Worm (Caenorhabditis elegans) whole organism, young adult: Measurements from ENCODE around the gene C25D7.9.

Experiments
- B0336.3 ChIP-seq: fragments of 200-800 bp; sonication (Bioruptor generic); IDR thresholded peaks from 2 replicates; pipeline ENCODE4 v1.3.6; 2022; ENCODE audit warnings: missing genetic modification characterization, missing compliant biosample characterization
- D2030.7 ChIP-seq: fragments of 200-800 bp; sonication (Bioruptor generic); IDR thresholded peaks from 2 replicates; pipeline ENCODE4 v1.3.6; 2022; ENCODE audit warnings: missing genetic modification reagents, missing genetic modification characterization, missing compliant biosample characterization
- F23B12.7 ChIP-seq: sonication (generic microtip); optimal IDR thresholded peaks from 2 replicates; lab custom pipeline; 2017; ENCODE audit warnings: missing genetic modification characterization, mild to moderate bottlenecking, missing compliant biosample characterization, antibody characterized with exemption, moderate library complexity; ENCODE audit not compliant: insufficient read depth
- K11D2.4 ChIP-seq: fragments of 200-800 bp; sonication (Bioruptor generic); IDR thresholded peaks from 2 replicates; pipeline ENCODE4 v1.3.6; 2022; ENCODE audit warnings: missing genetic modification reagents, missing genetic modification characterization, missing compliant biosample characterization
- K12H6.12 ChIP-seq: fragments of 200-800 bp; sonication (Bioruptor generic); optimal IDR thresholded peaks from 2 replicates; lab custom pipeline; 2018; ENCODE audit warnings: mild to moderate bottlenecking, missing genetic modification characterization, missing compliant biosample characterization
- ZK185.1 ChIP-seq: sonication (generic microtip); optimal IDR thresholded peaks from 2 replicates; lab custom pipeline; 2016; ENCODE audit warnings: mild to moderate bottlenecking, missing genetic modification characterization, missing compliant biosample characterization; ENCODE audit not compliant: poor library complexity, severe bottlenecking
- akir-1 ChIP-seq: fragments of 200-800 bp; sonication (Bioruptor generic); optimal IDR thresholded peaks from 2 replicates; lab custom pipeline; 2018; ENCODE audit warnings: mild to moderate bottlenecking, missing genetic modification characterization, moderate library complexity, missing compliant biosample characterization
- aptf-2 ChIP-seq: fragments of 200-800 bp; sonication (Bioruptor generic); conservative IDR thresholded peaks from 2 replicates; pipeline ENCODE4 v1.3.6; 2022; ENCODE audit warnings: missing genetic modification reagents, missing genetic modification characterization, missing compliant biosample characterization
- attf-5 ChIP-seq: fragments of 200-800 bp; sonication (Bioruptor generic); optimal IDR thresholded peaks from 2 replicates; lab custom pipeline; 2018; ENCODE audit warnings: mild to moderate bottlenecking, missing genetic modification characterization, missing compliant biosample characterization
- cebp-1 ChIP-seq, 2 experiments: fragments of 200-800 bp in 1 of 2; sonication (Bioruptor generic) in 1 of 2; sonication (generic microtip) in 1 of 2; IDR thresholded peaks in 1 of 2; optimal IDR thresholded peaks in 1 of 2; 2 replicates each; pipeline versions ENCODE4 v1.3.6 to Lab custom; 2017 to 2022; ENCODE audit warnings: missing compliant biosample characterization in 2 of 2, missing genetic modification characterization in 2 of 2, mild to moderate bottlenecking in 1 of 2, missing genetic modification reagents in 1 of 2, moderate library complexity in 1 of 2
- ceh-27 ChIP-seq: fragments of 200-800 bp; sonication (Bioruptor generic); optimal IDR thresholded peaks from 2 replicates; lab custom pipeline; 2018; ENCODE audit warnings: mild to moderate bottlenecking, missing genetic modification characterization, moderate library complexity, missing compliant biosample characterization
- ceh-79 ChIP-seq: sonication (generic microtip); optimal IDR thresholded peaks from 2 replicates; lab custom pipeline; 2017; ENCODE audit warnings: mild to moderate bottlenecking, missing genetic modification characterization, missing compliant biosample characterization
- egl-18 ChIP-seq: fragments of 200-800 bp; sonication (Bioruptor generic); IDR thresholded peaks from 2 replicates; pipeline ENCODE4 v1.3.6; 2022; ENCODE audit warnings: missing genetic modification reagents, missing genetic modification characterization, missing compliant biosample characterization
- egrh-3 ChIP-seq: fragments of 200-800 bp; sonication (Bioruptor generic); IDR thresholded peaks from 2 replicates; pipeline ENCODE4 v1.3.6; 2022; ENCODE audit warnings: missing genetic modification reagents, missing genetic modification characterization, missing compliant biosample characterization
- him-1 ChIP-seq: sonication (generic microtip); optimal IDR thresholded peaks from 2 replicates; lab custom pipeline; 2016; ENCODE audit warnings: missing genotype, missing genetic modification reagents, missing genetic modification characterization, missing compliant biosample characterization
- hmg-1.2 ChIP-seq: fragments of 200-800 bp; sonication (Bioruptor generic); IDR thresholded peaks from 2 replicates; pipeline ENCODE4 v1.3.6; 2022; ENCODE audit warnings: missing genetic modification reagents, missing genetic modification characterization, missing compliant biosample characterization
- let-607 ChIP-seq, 2 experiments: fragments of 200-800 bp in 1 of 2; sonication (Bioruptor generic) in 1 of 2; sonication (generic microtip) in 1 of 2; optimal IDR thresholded peaks; 2 replicates each; lab custom pipeline; 2016 to 2018; ENCODE audit warnings: mild to moderate bottlenecking in 2 of 2, missing compliant biosample characterization in 2 of 2, missing genetic modification characterization in 2 of 2, moderate library complexity in 2 of 2, missing genotype in 1 of 2
- lin-40 ChIP-seq: sonication (generic microtip); optimal IDR thresholded peaks from 2 replicates; lab custom pipeline; 2016; ENCODE audit warnings: missing genetic modification characterization, mild to moderate bottlenecking, missing compliant biosample characterization, missing genotype, missing genetic modification reagents
- lsl-1 ChIP-seq: fragments of 200-800 bp; sonication (Bioruptor generic); optimal IDR thresholded peaks from 2 replicates; lab custom pipeline; 2018; ENCODE audit warnings: mild to moderate bottlenecking, missing genetic modification characterization, moderate library complexity, missing compliant biosample characterization
- madf-10 ChIP-seq: sonication (generic microtip); optimal IDR thresholded peaks from 2 replicates; lab custom pipeline; 2016; ENCODE audit warnings: mild to moderate bottlenecking, missing genetic modification characterization, missing compliant biosample characterization
- mcd-1 ChIP-seq: fragments of 200-800 bp; sonication (Bioruptor generic); IDR thresholded peaks from 2 replicates; pipeline ENCODE4 v1.3.6; 2022; ENCODE audit warnings: missing genetic modification reagents, missing genetic modification characterization, missing compliant biosample characterization
- nfya-2 ChIP-seq: fragments of 200-800 bp; sonication (Bioruptor generic); IDR thresholded peaks from 2 replicates; pipeline ENCODE4 v1.3.6; 2022; ENCODE audit warnings: missing genetic modification reagents, missing genetic modification characterization, missing compliant biosample characterization
- repo-1 ChIP-seq: sonication (generic microtip); optimal IDR thresholded peaks from 2 replicates; lab custom pipeline; 2017; ENCODE audit warnings: mild to moderate bottlenecking, missing genetic modification characterization, missing compliant biosample characterization
- snpc-4 ChIP-seq, 5 experiments: fragments of 150-350 bp in 1 of 5; sonication (generic microtip) in 4 of 5; optimal IDR thresholded peaks; 2 replicates each; lab custom pipeline; 2014 to 2018; ENCODE audit warnings: missing genetic modification characterization in 5 of 5, missing biosample characterization in 3 of 5, antibody characterized with exemption in 2 of 5, mild to moderate bottlenecking in 2 of 5, missing compliant biosample characterization in 2 of 5, missing genotype in 2 of 5, moderate library complexity in 2 of 5, missing genetic modification reagents in 1 of 5
- tbp1 ChIP-seq: fragments of 200-800 bp; sonication (Bioruptor generic); optimal IDR thresholded peaks from 2 replicates; lab custom pipeline; 2018; ENCODE audit warnings: mild to moderate bottlenecking, missing genetic modification characterization, missing compliant biosample characterization
- unc-62 ChIP-seq: fragments of 150-350 bp; optimal IDR thresholded peaks from 2 replicates; lab custom pipeline; 2014; ENCODE audit warnings: missing biosample characterization, missing genetic modification reagents, missing genetic modification characterization
- zfh-2 ChIP-seq: fragments of 200-800 bp; sonication (Bioruptor generic); conservative IDR thresholded peaks from 2 replicates; pipeline ENCODE4 v1.3.6; 2022; ENCODE audit warnings: missing genetic modification reagents, missing genetic modification characterization, missing compliant biosample characterization
- ztf-18 ChIP-seq: sonication (generic microtip); optimal IDR thresholded peaks from 2 replicates; lab custom pipeline; 2016; ENCODE audit warnings: missing genotype, mild to moderate bottlenecking, missing genetic modification characterization, missing compliant biosample characterization
- ztf-6 ChIP-seq: fragments of 200-800 bp; sonication (Bioruptor generic); IDR thresholded peaks from 2 replicates; pipeline ENCODE4 v1.3.6; 2022; ENCODE audit warnings: missing genetic modification reagents, missing genetic modification characterization, missing compliant biosample characterization

C25D7.9 gene

ce11 chrV:15069435-15069985 is 4.6 kb downstream of the C25D7.9 start:
- TF ChIP-seq lsl-1 (GFP tag; lab: Kevin White, UChicago) (peak; percentile 62), D2030.7 (GFP tag; lab: Robert Waterston, UW) (peak; percentile 42; the same call in 1 of the 2 replicates), ceh-79 (no peak), hmg-1.2 (GFP tag; lab: Robert Waterston, UW) (no peak)

DNA sequence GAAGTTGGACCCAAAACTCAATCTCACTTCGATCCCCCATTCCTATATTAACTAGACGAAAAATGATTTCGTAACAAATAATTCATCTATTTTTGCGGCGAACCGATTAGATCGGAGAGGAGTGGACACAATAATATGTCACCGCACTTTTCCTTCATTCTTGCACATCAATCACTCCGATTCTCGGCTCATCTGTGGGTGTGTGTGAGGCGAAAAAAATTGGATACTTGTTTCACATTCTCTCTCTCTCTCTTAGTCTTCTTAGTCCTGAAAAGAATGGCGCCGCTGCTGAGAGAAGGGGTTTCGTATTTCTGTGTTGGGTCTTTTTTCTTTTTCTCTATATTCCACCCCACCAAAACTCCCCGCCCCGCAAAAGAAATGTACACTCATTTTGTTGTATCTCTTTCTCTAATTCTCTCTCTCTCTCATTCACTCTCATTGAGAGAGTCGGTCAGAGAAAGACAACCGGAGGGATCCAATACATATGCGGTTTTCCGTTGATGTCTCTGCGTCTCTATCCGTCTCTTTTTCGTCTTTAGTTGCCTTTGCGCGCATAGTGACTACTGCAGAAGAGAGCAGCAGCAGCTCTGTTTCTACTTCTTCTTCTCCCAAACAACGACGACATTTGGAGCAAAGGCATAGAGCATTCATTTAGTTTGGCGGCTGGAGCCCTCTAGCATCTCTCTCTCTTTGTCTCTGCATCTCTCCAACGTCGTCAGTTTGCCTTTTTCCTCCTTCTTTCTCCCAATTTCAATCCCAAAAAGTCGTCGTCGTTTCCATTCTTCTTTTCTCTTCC is 6.3 kb downstream of the C25D7.9 start, which contains the start of gene unc-76:
TSS of gene unc-76 (plus strand) at position 746 of the 796 bp plus-strand sequence.
- TF ChIP-seq K12H6.12 (tag; lab: Kevin White, UChicago) (peak; percentile 89), lin-40 (tag; lab: Kevin White, UChicago) (peak; percentile 76), hmg-1.2 (GFP tag; lab: Robert Waterston, UW) (peak; percentile 69), him-1 (no peak), zfh-2 (GFP tag; lab: Robert Waterston, UW) (peak; percentile 53; the same call in 1 of the 2 replicates), ztf-18 (tag; lab: Kevin White, UChicago) (peak; percentile 29), B0336.3 (peak; percentile 39; the same call in 1 of the 2 replicates), F23B12.7 (tag; lab: Kevin White, UChicago) (no peak), egrh-3 (0 out of 2 replicates have a peak, but pooled peaks have one; percentile 15), aptf-2 (GFP tag; lab: Robert Waterston, UW) (no peak), ceh-79 (no peak), let-607 (tag; optimal IDR thresholded peaks at IDR 0.05; lab: Kevin White, UChicago) (no peak), tbp1 (GFP tag; lab: Kevin White, UChicago) (peak; percentile 10), K11D2.4 (peak; percentile 56; the same call in 1 of the 2 replicates), madf-10 (tag; lab: Kevin White, UChicago) (peak; percentile 20), snpc-4 (GFP tag; optimal IDR thresholded peaks at IDR 0.05; lab: Kevin White, UChicago) (no peak), snpc-4 (tag; optimal IDR thresholded peaks at IDR 0.05; lab: Kevin White, UChicago) (peak in 2 of 4 experiments; percentile 34 to 55), unc-62 (GFP tag; lab: Kevin White, UChicago) (no peak), ceh-27 (GFP tag; lab: Kevin White, UChicago) (peak; percentile 13), repo-1 (tag; lab: Kevin White, UChicago) (no peak), nfya-2 (GFP tag; lab: Robert Waterston, UW) (no peak), attf-5 (peak; percentile 38), akir-1 (GFP tag; lab: Kevin White, UChicago) (no peak), ZK185.1 (tag; lab: Kevin White, UChicago) (no peak), cebp-1 (GFP tag; IDR thresholded peaks at IDR 0.05; lab: Robert Waterston, UW) (no peak), cebp-1 (tag; optimal IDR thresholded peaks at IDR 0.05; lab: Kevin White, UChicago) (peak; percentile 67), mcd-1 (peak; percentile 51)

DNA sequence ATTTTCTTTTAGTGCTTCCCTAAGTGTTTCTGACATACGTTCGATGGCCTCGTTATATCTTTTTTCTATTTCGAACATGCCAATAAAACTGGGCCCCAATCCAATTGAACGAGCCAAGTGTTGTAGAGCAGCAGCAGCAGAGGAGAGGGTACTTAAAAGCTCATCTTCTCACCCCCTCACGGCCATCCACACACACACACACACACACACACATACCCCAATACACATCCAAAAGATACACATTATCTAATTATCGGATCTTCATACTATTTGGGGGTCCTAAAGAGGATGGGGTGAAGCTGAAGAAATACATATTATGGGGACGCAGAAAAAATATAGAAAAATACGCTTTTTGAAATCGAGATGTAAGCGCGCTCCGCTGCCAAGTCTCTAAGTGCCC is 7.8 kb downstream of the C25D7.9 start:
- TF ChIP-seq egl-18 (GFP tag; lab: Robert Waterston, UW) (no peak), ceh-27 (GFP tag; lab: Kevin White, UChicago) (peak; percentile 69)
- TF ChIP-seq, all 124 proteins: peak for 1

DNA sequence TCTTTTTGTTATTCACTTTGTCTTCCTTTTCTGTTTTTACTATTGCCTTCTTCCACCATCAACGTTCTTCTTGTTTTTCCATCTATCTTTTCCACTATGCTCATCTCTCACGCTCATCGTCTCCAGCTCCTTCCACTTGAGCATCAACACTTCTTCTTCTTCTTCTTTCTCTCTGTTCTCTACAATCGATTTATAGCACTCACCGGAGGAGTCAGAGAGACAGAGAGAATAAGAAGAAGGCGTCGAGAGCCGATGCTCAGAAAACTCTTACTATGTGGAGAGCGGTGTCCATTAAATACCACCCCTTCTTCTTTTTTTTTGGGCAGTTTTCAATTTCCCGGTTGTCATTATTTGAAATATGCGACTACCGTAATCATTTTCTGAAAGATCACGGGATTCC is 10.0 kb downstream of the C25D7.9 start:
- TF ChIP-seq hmg-1.2 (GFP tag; lab: Robert Waterston, UW) = peak; percentile 27; the same call in 1 of the 2 replicates
- TF ChIP-seq ztf-6 (GFP tag; lab: Robert Waterston, UW) = no peak
- TF ChIP-seq ceh-27 (GFP tag; lab: Kevin White, UChicago) = peak; percentile 55
- TF ChIP-seq K12H6.12 (tag; lab: Kevin White, UChicago) = peak; percentile 7
